Fruit fly (Drosophila melanogaster): ENCODE results near the gene PIG-C.

PIG-C gene

DNA sequence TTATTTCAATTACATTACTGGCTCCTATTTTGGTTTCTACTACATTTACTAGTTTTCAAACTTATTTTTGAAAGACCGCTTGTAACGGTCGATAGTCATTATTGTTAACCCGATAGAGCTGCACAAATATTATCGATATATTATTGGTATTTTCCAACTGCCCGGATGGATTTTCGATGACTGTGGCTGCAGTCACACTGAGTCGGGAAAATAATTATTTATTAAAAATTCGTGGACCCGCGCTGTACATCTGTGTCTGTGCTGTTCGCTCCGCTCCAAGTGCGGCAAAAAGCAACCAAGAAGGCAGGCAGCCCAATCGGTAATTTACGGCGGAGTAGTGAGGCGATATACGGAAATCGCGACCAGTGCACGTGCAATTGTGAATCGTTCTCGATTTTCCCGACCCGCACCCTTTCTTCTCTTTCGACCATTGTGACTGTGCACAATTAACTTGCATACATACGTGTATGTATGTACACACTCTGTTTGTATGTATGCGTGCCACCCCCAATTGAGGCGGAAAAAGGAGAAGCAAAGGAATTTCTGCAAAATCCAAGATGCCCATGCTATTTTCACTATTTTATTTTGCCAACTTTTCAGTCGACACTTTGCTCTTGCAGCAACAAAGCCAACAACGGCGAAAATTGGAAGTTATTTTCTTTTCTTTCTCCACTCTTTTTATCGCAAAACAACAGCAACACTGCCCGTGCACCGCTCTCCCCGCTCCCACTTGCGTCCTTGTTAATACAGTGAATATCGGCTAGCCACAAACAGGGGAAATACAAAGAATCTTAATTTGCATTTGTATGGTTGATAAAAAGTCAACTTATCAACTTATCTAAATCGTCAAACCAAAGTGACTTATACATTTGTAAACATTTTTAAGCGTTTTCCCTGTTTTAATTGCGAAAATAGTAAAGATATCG is 15.2 kb downstream of the PIG-C start, which contains the start of gene ZnT63C:
TSS of gene ZnT63C (plus strand) at position 175 of the 926 bp plus-strand sequence.
- no peak for TF ChIP-seq usp (GFP tag; optimal IDR thresholded peaks at IDR 0.05)
- no peak for TF ChIP-seq pan (optimal IDR thresholded peaks at IDR 0.05)

DNA sequence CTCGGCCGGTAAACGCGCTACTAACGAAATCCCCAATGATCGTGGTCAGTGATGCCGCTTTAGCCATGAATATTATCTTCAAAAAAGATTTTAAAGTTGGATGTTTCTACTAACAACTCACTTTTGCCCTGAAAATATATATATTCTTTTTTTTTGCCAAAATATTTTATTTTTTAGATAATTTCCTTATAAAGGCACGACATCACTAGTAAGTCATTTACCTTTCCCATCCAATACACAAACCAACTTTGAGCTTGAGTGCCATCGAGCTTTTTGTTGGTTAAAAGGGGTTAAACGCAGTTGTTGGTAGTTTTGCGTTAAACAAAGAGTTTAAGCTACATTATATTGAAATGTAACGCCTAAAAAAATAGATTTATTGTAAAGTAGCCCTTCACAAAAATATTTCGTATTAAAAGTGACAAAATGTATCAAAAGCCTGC is 15.9 kb downstream of the PIG-C start, which contains the start of gene CG14968:
TSS of gene CG14968 (minus strand) at position 26 of the 440 bp plus-strand sequence.
- TF ChIP-seq EcR (GFP tag; optimal IDR thresholded peaks at IDR 0.05) (no peak), pan (optimal IDR thresholded peaks at IDR 0.05) (no peak), CG8478 (optimal IDR thresholded peaks at IDR 0.05) (no peak), usp (GFP tag; optimal IDR thresholded peaks at IDR 0.05) (no peak), psq (optimal IDR thresholded peaks at IDR 0.05) (no peak), Dll (optimal IDR thresholded peaks at IDR 0.05) (no peak)

DNA sequence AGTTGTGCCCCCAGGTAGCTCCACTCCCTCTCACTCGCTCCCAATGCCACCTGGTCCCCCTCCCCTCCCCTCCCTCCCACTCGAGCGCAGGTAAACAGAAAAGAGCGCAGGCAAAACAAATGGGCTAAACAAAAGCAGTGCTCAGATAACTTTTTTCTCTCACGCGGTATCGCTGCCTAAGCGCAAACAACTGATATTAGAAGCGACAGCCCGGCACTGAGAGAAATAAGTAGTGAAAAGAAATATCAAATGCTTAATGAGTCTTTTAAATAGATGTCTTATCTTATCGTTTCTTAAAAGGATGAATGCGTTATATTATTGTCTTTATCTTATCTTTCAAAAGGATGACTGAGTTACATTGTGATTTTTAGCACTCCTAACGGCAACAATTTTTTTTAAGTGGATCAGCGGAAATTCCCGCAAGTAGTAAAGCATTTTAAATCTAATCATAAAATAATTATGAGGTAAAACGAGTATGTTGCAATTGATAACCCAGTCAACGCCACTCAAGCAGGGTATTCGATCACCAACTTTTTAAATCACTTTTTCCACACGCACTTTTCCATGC is 17.8 kb downstream of the PIG-C start:
- no peak for TF ChIP-seq usp (GFP tag; optimal IDR thresholded peaks at IDR 0.05)
- TF ChIP-seq psq (optimal IDR thresholded peaks at IDR 0.05): no peak
- TF ChIP-seq pan (optimal IDR thresholded peaks at IDR 0.05): no peak
- TF ChIP-seq Dll (optimal IDR thresholded peaks at IDR 0.05): no peak
- TF ChIP-seq CG8478 (optimal IDR thresholded peaks at IDR 0.05): no peak
- TF ChIP-seq EcR (GFP tag; optimal IDR thresholded peaks at IDR 0.05): no peak

DNA sequence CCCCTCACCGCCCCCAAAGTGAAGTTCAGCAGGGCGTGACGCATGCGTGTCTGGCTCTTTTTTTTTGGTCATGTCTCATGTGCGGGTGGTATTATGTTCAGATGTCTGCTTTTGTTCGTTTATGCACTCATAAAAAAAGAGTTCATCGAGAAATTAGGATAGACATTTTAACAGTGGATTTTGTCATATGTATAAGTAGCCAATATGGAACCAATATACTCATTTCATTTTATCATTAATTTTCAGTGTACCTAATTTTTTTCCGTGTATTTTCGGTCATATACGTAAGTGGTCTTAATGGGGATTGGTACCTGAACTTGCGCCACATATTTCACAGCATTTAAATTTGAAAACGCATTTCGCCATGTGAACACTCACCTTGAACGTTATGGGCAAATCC is 18.7 kb downstream of the PIG-C start:
- TF ChIP-seq EcR (GFP tag; optimal IDR thresholded peaks at IDR 0.05) (no peak), usp (GFP tag; optimal IDR thresholded peaks at IDR 0.05) (no peak), psq (optimal IDR thresholded peaks at IDR 0.05) (no peak), pan (optimal IDR thresholded peaks at IDR 0.05) (no peak), CG8478 (optimal IDR thresholded peaks at IDR 0.05) (no peak), Dll (optimal IDR thresholded peaks at IDR 0.05) (no peak)

DNA sequence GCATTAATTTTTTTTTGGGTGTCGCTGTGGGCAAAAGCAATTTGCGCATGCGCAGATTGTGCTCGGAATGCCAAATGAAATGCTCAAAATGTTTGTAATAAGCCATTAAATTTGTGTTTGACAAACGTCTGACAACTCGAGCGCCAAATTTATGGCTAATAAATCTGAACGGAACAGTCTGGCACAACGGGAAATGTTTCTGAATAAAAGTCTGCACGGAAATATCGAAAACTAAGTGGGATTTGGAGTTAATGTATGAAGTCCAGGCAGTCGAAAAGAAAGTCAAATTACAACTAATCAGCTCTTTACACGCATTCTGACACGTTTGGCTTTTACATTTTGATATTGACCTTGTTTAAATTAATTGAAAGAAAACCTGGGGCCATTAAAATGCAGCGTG is 27.9 kb downstream of the PIG-C start, which contains the start of gene CG12009:
TSS of gene CG12009 (plus strand) at position 301 of the 400 bp plus-strand sequence.
- TF ChIP-seq usp (GFP tag; optimal IDR thresholded peaks at IDR 0.05) (no peak), EcR (GFP tag; optimal IDR thresholded peaks at IDR 0.05) (no peak), CG8478 (optimal IDR thresholded peaks at IDR 0.05) (no peak), Dll (optimal IDR thresholded peaks at IDR 0.05) (no peak), psq (optimal IDR thresholded peaks at IDR 0.05) (no peak), pan (optimal IDR thresholded peaks at IDR 0.05) (no peak)

DNA sequence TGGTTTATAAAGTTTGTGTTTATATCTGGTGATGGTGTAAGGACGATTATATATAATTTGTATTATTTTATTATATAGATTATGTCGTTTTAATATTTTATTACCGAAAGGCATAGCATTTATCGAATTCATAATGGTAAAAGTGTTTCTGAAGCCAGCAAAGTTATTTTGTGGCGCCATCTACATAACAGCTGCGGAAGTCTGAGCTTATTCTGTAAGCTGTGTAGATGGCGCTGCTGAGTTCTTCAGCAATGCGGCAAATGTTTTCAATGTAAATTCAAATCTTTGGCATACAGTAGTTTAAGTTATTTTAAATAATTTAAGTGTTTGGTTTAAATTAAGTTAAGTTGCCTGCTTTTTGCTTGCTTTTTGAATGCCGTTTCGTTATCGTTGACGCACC is 30.6 kb downstream of the PIG-C start:
- TF ChIP-seq Dll (optimal IDR thresholded peaks at IDR 0.05) (no peak), psq (optimal IDR thresholded peaks at IDR 0.05) (no peak), pan (optimal IDR thresholded peaks at IDR 0.05) (no peak), EcR (GFP tag; optimal IDR thresholded peaks at IDR 0.05) (no peak), usp (GFP tag; optimal IDR thresholded peaks at IDR 0.05) (no peak), CG8478 (optimal IDR thresholded peaks at IDR 0.05) (no peak)

DNA sequence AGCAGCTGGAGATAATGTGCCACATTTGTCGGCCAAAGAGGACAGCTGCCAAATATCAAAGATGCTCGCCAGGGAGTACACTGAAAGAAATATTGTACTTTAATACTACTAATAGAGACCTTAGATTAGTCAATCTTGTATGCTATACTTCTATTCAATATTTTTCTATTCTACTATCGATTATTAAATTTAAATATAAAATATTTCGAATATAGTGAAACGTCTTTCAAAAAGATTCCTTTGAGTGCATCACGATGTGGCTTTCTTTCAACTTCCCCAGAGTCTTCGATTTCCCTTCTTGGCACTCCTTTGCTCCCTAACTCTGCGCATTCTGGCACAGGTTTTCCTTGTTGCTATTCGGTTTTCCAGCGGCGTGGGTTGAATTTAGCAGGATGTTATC is 34.1 kb downstream of the PIG-C start:
- TF ChIP-seq EcR (GFP tag; optimal IDR thresholded peaks at IDR 0.05) (no peak), usp (GFP tag; optimal IDR thresholded peaks at IDR 0.05) (no peak), Dll (optimal IDR thresholded peaks at IDR 0.05) (no peak), psq (optimal IDR thresholded peaks at IDR 0.05) (no peak), pan (optimal IDR thresholded peaks at IDR 0.05) (no peak), CG8478 (optimal IDR thresholded peaks at IDR 0.05) (no peak)

DNA sequence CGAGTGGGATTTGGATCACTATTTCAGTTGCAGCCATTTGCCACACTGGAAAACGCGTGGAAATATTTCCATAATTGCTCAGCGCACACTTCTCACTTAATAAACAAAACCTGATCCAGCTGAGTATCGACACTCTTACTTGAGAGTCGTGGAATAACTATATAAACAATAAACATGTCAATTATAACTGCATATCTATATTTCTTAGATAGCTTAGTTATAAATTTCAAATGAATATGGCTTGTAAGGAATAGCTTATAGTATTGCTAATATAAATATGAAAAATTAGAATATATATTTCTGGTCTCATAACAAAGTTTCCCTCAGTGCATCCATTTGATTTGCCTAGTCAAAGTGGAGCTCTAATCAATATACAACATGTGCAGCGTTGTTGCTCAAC is 35.8 kb downstream of the PIG-C start:
- no peak for TF ChIP-seq CG8478 (optimal IDR thresholded peaks at IDR 0.05)
- TF ChIP-seq usp (GFP tag; optimal IDR thresholded peaks at IDR 0.05): no peak
- no peak for TF ChIP-seq pan (optimal IDR thresholded peaks at IDR 0.05)
- no peak for TF ChIP-seq EcR (GFP tag; optimal IDR thresholded peaks at IDR 0.05)
- TF ChIP-seq psq (optimal IDR thresholded peaks at IDR 0.05): no peak
- TF ChIP-seq Dll (optimal IDR thresholded peaks at IDR 0.05): no peak

DNA sequence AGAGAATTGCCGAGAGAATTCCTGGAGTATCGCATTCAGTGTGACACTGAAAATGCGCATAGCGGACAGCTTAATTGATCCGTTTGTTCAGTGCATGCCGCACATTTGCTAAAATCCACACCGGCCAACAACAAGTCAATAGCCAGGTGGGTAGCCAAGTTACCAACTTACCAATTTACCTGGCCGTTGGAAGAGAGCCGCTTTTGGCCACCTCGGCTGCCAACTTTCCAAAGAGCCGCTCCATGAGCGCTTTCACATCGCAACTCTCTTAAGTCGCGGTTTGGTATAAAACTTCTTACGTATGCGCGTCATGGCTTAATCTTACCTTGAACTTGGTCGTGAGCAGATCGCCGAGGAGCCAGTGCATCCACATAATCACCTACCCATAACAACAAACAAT is 39.1 kb downstream of the PIG-C start, which contains the start of gene CG12017:
TSS of gene CG12017 (plus strand) at position 310 of the 400 bp plus-strand sequence.
- TF ChIP-seq usp (GFP tag; optimal IDR thresholded peaks at IDR 0.05): no peak
- TF ChIP-seq psq (optimal IDR thresholded peaks at IDR 0.05): no peak
- TF ChIP-seq Dll (optimal IDR thresholded peaks at IDR 0.05): no peak
- no peak for TF ChIP-seq CG8478 (optimal IDR thresholded peaks at IDR 0.05)
- TF ChIP-seq EcR (GFP tag; optimal IDR thresholded peaks at IDR 0.05): no peak
- no peak for TF ChIP-seq pan (optimal IDR thresholded peaks at IDR 0.05)

DNA sequence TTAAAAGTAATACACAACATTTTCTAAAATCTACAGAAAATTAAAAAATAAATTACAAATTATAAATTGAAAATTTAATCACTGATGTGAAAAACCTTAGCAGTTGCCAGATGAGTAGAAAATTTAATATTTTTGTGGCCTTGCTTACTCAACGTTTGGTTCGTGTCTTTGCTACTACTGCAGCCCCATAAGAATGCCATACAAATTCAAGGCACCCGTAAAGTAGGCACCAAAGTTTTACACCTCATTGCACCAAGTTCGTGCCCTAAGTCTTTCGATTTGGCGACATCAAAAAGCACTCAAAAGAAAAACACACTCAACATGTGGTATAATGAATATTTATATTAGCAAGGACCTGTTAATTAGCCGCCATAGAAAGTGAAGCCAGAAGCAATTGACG is 42.1 kb downstream of the PIG-C start:
- no peak for TF ChIP-seq EcR (GFP tag; optimal IDR thresholded peaks at IDR 0.05)
- TF ChIP-seq usp (GFP tag; optimal IDR thresholded peaks at IDR 0.05): no peak
- no peak for TF ChIP-seq psq (optimal IDR thresholded peaks at IDR 0.05)
- TF ChIP-seq pan (optimal IDR thresholded peaks at IDR 0.05): no peak
- no peak for TF ChIP-seq CG8478 (optimal IDR thresholded peaks at IDR 0.05)
- TF ChIP-seq Dll (optimal IDR thresholded peaks at IDR 0.05): no peak

DNA sequence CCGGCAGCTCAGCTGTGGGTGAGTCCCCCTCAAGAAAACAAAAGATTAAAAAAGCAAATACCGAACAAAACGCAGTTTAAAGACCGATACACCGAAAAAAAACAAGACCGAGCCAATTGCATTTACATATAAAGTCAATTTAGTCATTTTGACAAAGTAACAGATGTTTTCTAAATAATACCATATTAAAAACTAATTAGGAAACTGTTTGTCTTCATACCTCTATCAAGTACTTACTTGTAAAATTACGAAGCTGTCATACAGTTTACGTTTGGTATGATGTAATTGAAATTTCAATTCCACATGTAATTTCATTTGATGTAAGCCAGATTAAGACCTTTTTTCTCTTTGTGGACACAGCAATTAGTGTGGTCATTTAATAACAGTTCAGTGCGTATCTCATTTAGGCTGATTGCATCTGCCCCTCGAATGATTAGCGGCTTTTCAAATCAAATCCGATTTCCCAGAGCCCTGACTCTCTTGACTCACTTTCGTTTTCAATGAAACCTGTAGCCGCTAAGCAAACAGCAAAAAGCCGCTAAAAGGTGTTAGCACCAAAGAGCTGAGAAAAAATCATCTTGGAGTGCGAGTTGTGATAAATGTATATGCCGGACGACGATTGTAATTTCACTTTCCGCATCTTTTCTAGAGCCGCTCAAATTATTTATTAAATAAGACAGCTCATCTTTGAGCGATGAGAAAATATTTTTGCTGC is 44.4 kb downstream of the PIG-C start:
- TF ChIP-seq pan (optimal IDR thresholded peaks at IDR 0.05) (no peak), usp (GFP tag; optimal IDR thresholded peaks at IDR 0.05) (no peak), Dll (optimal IDR thresholded peaks at IDR 0.05) (no peak), EcR (GFP tag; optimal IDR thresholded peaks at IDR 0.05) (no peak), psq (optimal IDR thresholded peaks at IDR 0.05) (no peak), CG8478 (optimal IDR thresholded peaks at IDR 0.05) (no peak)
